Worm (Caenorhabditis elegans) whole organism, young adult: ENCODE data around the gene marg-1.

Experiments
- B0261.1 ChIP-seq: sonication (generic microtip); optimal IDR thresholded peaks from 2 replicates; lab custom pipeline; 2016; ENCODE audit warnings: mild to moderate bottlenecking, missing genetic modification characterization, moderate library complexity, missing compliant biosample characterization
- F23B12.7 ChIP-seq: sonication (generic microtip); optimal IDR thresholded peaks from 2 replicates; lab custom pipeline; 2017; ENCODE audit warnings: missing genetic modification characterization, mild to moderate bottlenecking, missing compliant biosample characterization, antibody characterized with exemption, moderate library complexity; ENCODE audit not compliant: insufficient read depth
- F33H1.4 ChIP-seq: fragments of 200-800 bp; sonication (Bioruptor generic); IDR thresholded peaks from 2 replicates; pipeline ENCODE4 v1.3.6; 2022; ENCODE audit warnings: missing genetic modification reagents, missing genetic modification characterization, missing compliant biosample characterization
- F49E8.2 ChIP-seq: sonication (generic microtip); optimal IDR thresholded peaks from 3 replicates; lab custom pipeline; 2017; ENCODE audit warnings: missing genetic modification characterization, mild to moderate bottlenecking, missing compliant biosample characterization, antibody characterized with exemption, moderate library complexity; ENCODE audit not compliant: insufficient read depth
- F57A8.1 ChIP-seq: fragments of 200-800 bp; sonication (Bioruptor generic); optimal IDR thresholded peaks from 2 replicates; lab custom pipeline; 2018; ENCODE audit warnings: mild to moderate bottlenecking, missing genetic modification characterization, moderate library complexity, missing compliant biosample characterization
- T07F8.4 ChIP-seq: sonication (generic microtip); optimal IDR thresholded peaks from 2 replicates; lab custom pipeline; 2016; ENCODE audit warnings: mild to moderate bottlenecking, missing genetic modification characterization, moderate library complexity, missing compliant biosample characterization
- Y53F4B.3 ChIP-seq: fragments of 200-800 bp; sonication (Bioruptor generic); IDR thresholded peaks from 2 replicates; pipeline ENCODE4 v1.3.6; 2022; ENCODE audit warnings: missing genetic modification reagents, missing genetic modification characterization, missing compliant biosample characterization
- Y95B8A.8 ChIP-seq: fragments of 200-800 bp; sonication (Bioruptor generic); IDR thresholded peaks from 2 replicates; pipeline ENCODE4 v1.3.6; 2022; ENCODE audit warnings: missing genetic modification reagents, missing genetic modification characterization, missing compliant biosample characterization
- ZK185.1 ChIP-seq: sonication (generic microtip); optimal IDR thresholded peaks from 2 replicates; lab custom pipeline; 2016; ENCODE audit warnings: mild to moderate bottlenecking, missing genetic modification characterization, missing compliant biosample characterization; ENCODE audit not compliant: poor library complexity, severe bottlenecking
- akir-1 ChIP-seq: fragments of 200-800 bp; sonication (Bioruptor generic); optimal IDR thresholded peaks from 2 replicates; lab custom pipeline; 2018; ENCODE audit warnings: mild to moderate bottlenecking, missing genetic modification characterization, moderate library complexity, missing compliant biosample characterization
- cebp-1 ChIP-seq, 2 experiments: fragments of 200-800 bp in 1 of 2; sonication (Bioruptor generic) in 1 of 2; sonication (generic microtip) in 1 of 2; IDR thresholded peaks in 1 of 2; optimal IDR thresholded peaks in 1 of 2; 2 replicates each; pipeline versions ENCODE4 v1.3.6 to Lab custom; 2017 to 2022; ENCODE audit warnings: missing compliant biosample characterization in 2 of 2, missing genetic modification characterization in 2 of 2, mild to moderate bottlenecking in 1 of 2, missing genetic modification reagents in 1 of 2, moderate library complexity in 1 of 2
- cebp-2 ChIP-seq: fragments of 200-800 bp; sonication (Bioruptor generic); IDR thresholded peaks from 2 replicates; pipeline ENCODE4 v1.3.6; 2022; ENCODE audit warnings: missing genetic modification characterization, missing compliant biosample characterization
- ceh-79 ChIP-seq: sonication (generic microtip); optimal IDR thresholded peaks from 2 replicates; lab custom pipeline; 2017; ENCODE audit warnings: mild to moderate bottlenecking, missing genetic modification characterization, missing compliant biosample characterization
- dox-1 ChIP-seq: fragments of 200-800 bp; sonication (Bioruptor generic); IDR thresholded peaks from 2 replicates; pipeline ENCODE4 v1.3.6; 2022; ENCODE audit warnings: missing genetic modification reagents, missing genetic modification characterization, missing compliant biosample characterization
- dpl-1 ChIP-seq: fragments of 150-350 bp; optimal IDR thresholded peaks from 2 replicates; lab custom pipeline; 2014; ENCODE audit warnings: missing biosample characterization, missing genetic modification reagents, missing genetic modification characterization
- ets-4 ChIP-seq: fragments of 200-800 bp; sonication (Bioruptor generic); optimal IDR thresholded peaks from 2 replicates; lab custom pipeline; 2018; ENCODE audit warnings: mild to moderate bottlenecking, missing genetic modification characterization, missing compliant biosample characterization
- let-526 ChIP-seq: fragments of 200-800 bp; sonication (Bioruptor generic); IDR thresholded peaks from 2 replicates; pipeline ENCODE4 v1.3.6; 2022; ENCODE audit warnings: missing genetic modification reagents, missing genetic modification characterization, missing compliant biosample characterization
- let-607 ChIP-seq, 2 experiments: fragments of 200-800 bp in 1 of 2; sonication (Bioruptor generic) in 1 of 2; sonication (generic microtip) in 1 of 2; optimal IDR thresholded peaks; 2 replicates each; lab custom pipeline; 2016 to 2018; ENCODE audit warnings: mild to moderate bottlenecking in 2 of 2, missing compliant biosample characterization in 2 of 2, missing genetic modification characterization in 2 of 2, moderate library complexity in 2 of 2, missing genotype in 1 of 2
- lin-26 ChIP-seq: fragments of 200-800 bp; sonication (Bioruptor generic); IDR thresholded peaks from 2 replicates; pipeline ENCODE4 v1.3.6; 2022; ENCODE audit warnings: missing genetic modification reagents, missing genetic modification characterization, missing compliant biosample characterization
- lin-40 ChIP-seq: sonication (generic microtip); optimal IDR thresholded peaks from 2 replicates; lab custom pipeline; 2016; ENCODE audit warnings: missing genetic modification characterization, mild to moderate bottlenecking, missing compliant biosample characterization, missing genotype, missing genetic modification reagents
- lir-1 ChIP-seq: fragments of 200-800 bp; sonication (Bioruptor generic); conservative IDR thresholded peaks from 2 replicates; pipeline ENCODE4 v1.3.6; 2022; ENCODE audit warnings: missing genetic modification reagents, missing genetic modification characterization, missing compliant biosample characterization
- mxl-1 ChIP-seq: sonication (generic microtip); optimal IDR thresholded peaks from 2 replicates; lab custom pipeline; 2016; ENCODE audit warnings: missing genetic modification characterization, missing compliant biosample characterization
- nhr-27 ChIP-seq: fragments of 200-800 bp; sonication (Bioruptor generic); optimal IDR thresholded peaks from 2 replicates; lab custom pipeline; 2018; ENCODE audit warnings: mild to moderate bottlenecking, missing genetic modification characterization, moderate library complexity, missing compliant biosample characterization
- nhr-80 ChIP-seq: sonication (generic microtip); optimal IDR thresholded peaks from 2 replicates; lab custom pipeline; 2016; ENCODE audit warnings: missing genetic modification characterization, missing compliant biosample characterization
- pha-4 ChIP-seq: fragments of 150-350 bp; sonication (generic microtip); optimal IDR thresholded peaks from 2 replicates; lab custom pipeline; 2014; ENCODE audit warnings: missing biosample characterization, missing genetic modification reagents, missing genetic modification characterization
- sea-2 ChIP-seq: fragments of 200-800 bp; sonication (Bioruptor generic); IDR thresholded peaks from 2 replicates; pipeline ENCODE4 v1.3.6; 2022; ENCODE audit warnings: missing genetic modification characterization, missing compliant biosample characterization
- snpc-4 ChIP-seq, 5 experiments: fragments of 150-350 bp in 1 of 5; sonication (generic microtip) in 4 of 5; optimal IDR thresholded peaks; 2 replicates each; lab custom pipeline; 2014 to 2018; ENCODE audit warnings: missing genetic modification characterization in 5 of 5, missing biosample characterization in 3 of 5, antibody characterized with exemption in 2 of 5, mild to moderate bottlenecking in 2 of 5, missing compliant biosample characterization in 2 of 5, missing genotype in 2 of 5, moderate library complexity in 2 of 5, missing genetic modification reagents in 1 of 5
- sptf-2 ChIP-seq: fragments of 200-800 bp; sonication (Bioruptor generic); optimal IDR thresholded peaks from 2 replicates; lab custom pipeline; 2018; ENCODE audit warnings: mild to moderate bottlenecking, missing genetic modification characterization, missing compliant biosample characterization
- tbp1 ChIP-seq: fragments of 200-800 bp; sonication (Bioruptor generic); optimal IDR thresholded peaks from 2 replicates; lab custom pipeline; 2018; ENCODE audit warnings: mild to moderate bottlenecking, missing genetic modification characterization, missing compliant biosample characterization
- zfh-2 ChIP-seq: fragments of 200-800 bp; sonication (Bioruptor generic); conservative IDR thresholded peaks from 2 replicates; pipeline ENCODE4 v1.3.6; 2022; ENCODE audit warnings: missing genetic modification reagents, missing genetic modification characterization, missing compliant biosample characterization
- ztf-3 ChIP-seq: fragments of 200-800 bp; sonication (Bioruptor generic); optimal IDR thresholded peaks from 2 replicates; lab custom pipeline; 2018; ENCODE audit warnings: mild to moderate bottlenecking, missing genetic modification characterization, missing compliant biosample characterization

Gene marg-1

ce11 chrX:3781040-3781439, at the start of gene marg-1:
Gene marg-1 (minus strand): TSS chrX:3781140.
- TF ChIP-seq ztf-3 (GFP tag; lab: Kevin White, UChicago) (no peak), lin-40 (tag; lab: Kevin White, UChicago) (no peak), Y95B8A.8 (GFP tag; lab: Robert Waterston, UW) (no peak), tbp1 (GFP tag; lab: Kevin White, UChicago) (no peak), akir-1 (GFP tag; lab: Kevin White, UChicago) (no peak), lin-26 (GFP tag; lab: Robert Waterston, UW) (no peak), lir-1 (GFP tag; lab: Robert Waterston, UW) (no peak), sptf-2 (GFP tag; lab: Kevin White, UChicago) (no peak), cebp-2 (GFP tag; lab: Robert Waterston, UW) (no peak), F23B12.7 (tag; lab: Kevin White, UChicago) (no peak), ZK185.1 (tag; lab: Kevin White, UChicago) (no peak), pha-4 (tag; lab: Kevin White, UChicago) (no peak), snpc-4 (GFP tag; optimal IDR thresholded peaks at IDR 0.05; lab: Kevin White, UChicago) (no peak), snpc-4 (tag; optimal IDR thresholded peaks at IDR 0.05; lab: Kevin White, UChicago) (no peak), B0261.1 (no peak), dpl-1 (GFP tag; lab: Kevin White, UChicago) (no peak), mxl-1 (no peak), T07F8.4 (tag; lab: Kevin White, UChicago) (no peak), ceh-79 (tag; lab: Kevin White, UChicago) (no peak), Y53F4B.3 (GFP tag; lab: Robert Waterston, UW) (no peak)
- TF ChIP-seq, all 124 proteins: peak for 0

- no peak for TF ChIP-seq F33H1.4
- TF ChIP-seq lin-40 (tag; lab: Kevin White, UChicago) = peak; percentile 7
- peak; percentile 9 for TF ChIP-seq ets-4 (GFP tag; lab: Kevin White, UChicago)
- no peak for TF ChIP-seq cebp-1 (GFP tag; IDR thresholded peaks at IDR 0.05; lab: Robert Waterston, UW)
- TF ChIP-seq cebp-1 (tag; optimal IDR thresholded peaks at IDR 0.05; lab: Kevin White, UChicago) = peak; percentile 20
- peak in 1 of 2 experiments; percentile 55 for TF ChIP-seq let-607 (tag; optimal IDR thresholded peaks at IDR 0.05; lab: Kevin White, UChicago)
- peak; percentile 34 for TF ChIP-seq pha-4 (tag; lab: Kevin White, UChicago)
- peak; percentile 10 for TF ChIP-seq tbp1 (GFP tag; lab: Kevin White, UChicago)
- TF ChIP-seq dox-1 (GFP tag; lab: Robert Waterston, UW) = 0 out of 2 replicates have a peak, but pooled peaks have one; percentile 16
- TF ChIP-seq nhr-80 (tag; lab: Kevin White, UChicago) = peak; percentile 90
- no peak for TF ChIP-seq F57A8.1 (GFP tag; lab: Kevin White, UChicago)
These were observed 48.7 kb upstream of the marg-1 start for ce11 chrX:3829605-3830004.

- TF ChIP-seq nhr-27 (tag; lab: Kevin White, UChicago) (no peak), let-526 (no peak), F49E8.2 (tag; lab: Kevin White, UChicago) (no peak), sea-2 (no peak), Y95B8A.8 (GFP tag; lab: Robert Waterston, UW) (no peak), mxl-1 (no peak), zfh-2 (GFP tag; lab: Robert Waterston, UW) (no peak), akir-1 (GFP tag; lab: Kevin White, UChicago) (no peak)
- TF ChIP-seq, all 124 proteins: peak for 0
These were observed 47.8 kb upstream of the marg-1 start for ce11 chrX:3828598-3829204.
